Fruit fly (Drosophila melanogaster) whole organism, wandering third instar larva: Measurements from ENCODE around the gene Cad99C.

Experiments used
- CG9705 ChIP-seq: fragments of 200-800 bp; sonication (Bioruptor generic); optimal IDR thresholded peaks from 2 replicates; lab custom pipeline; 2018; ENCODE audit warnings: missing biosample characterization, mild to moderate bottlenecking, missing genetic modification characterization
- CrebA ChIP-seq: fragments of 200-800 bp; sonication (Bioruptor generic); optimal IDR thresholded peaks from 2 replicates; lab custom pipeline; 2016; ENCODE audit warnings: missing biosample characterization, mild to moderate bottlenecking, missing genetic modification characterization, borderline replicate concordance
- Dfd ChIP-seq: fragments of >200 bp; optimal IDR thresholded peaks from 2 replicates; lab custom pipeline; 2017; ENCODE audit warnings: missing biosample characterization, missing genetic modification characterization
- Dif ChIP-seq: fragments of 200-275, 200-300 bp; sonication (Bioruptor generic); optimal IDR thresholded peaks from 2 replicates; lab custom pipeline; 2018; ENCODE audit warnings: missing biosample characterization, missing genetic modification characterization; ENCODE audit not compliant: partially characterized antibody
- GATAd ChIP-seq: sonication (Bioruptor generic); optimal IDR thresholded peaks from 2 replicates; lab custom pipeline; 2016; ENCODE audit warnings: missing biosample characterization, missing genetic modification characterization
- HLH106 ChIP-seq: fragments of 200-800 bp; optimal IDR thresholded peaks from 3 replicates; lab custom pipeline; 2019; ENCODE audit warnings: missing biosample characterization, mild to moderate bottlenecking, missing genetic modification characterization, moderate library complexity
- Hnf4 ChIP-seq: fragments of 200-800 bp; sonication (Bioruptor generic); optimal IDR thresholded peaks from 2 replicates; lab custom pipeline; 2016; ENCODE audit warnings: missing biosample characterization, mild to moderate bottlenecking, missing genetic modification characterization
- Hr78 ChIP-seq: fragments of >200 bp; optimal IDR thresholded peaks from 2 replicates; lab custom pipeline; 2017; ENCODE audit warnings: missing biosample characterization, missing genetic modification characterization
- Hr83 ChIP-seq: fragments of 200-300 bp; sonication (Bioruptor generic); optimal IDR thresholded peaks from 2 replicates; lab custom pipeline; 2016; ENCODE audit warnings: missing biosample characterization, mild to moderate bottlenecking, missing genetic modification characterization, moderate library complexity; ENCODE audit not compliant: poor library complexity, severe bottlenecking
- Jra ChIP-seq: sonication (Bioruptor generic); optimal IDR thresholded peaks from 2 replicates; lab custom pipeline; 2016; ENCODE audit warnings: missing biosample characterization, missing genetic modification characterization
- Mio ChIP-seq: sonication (Bioruptor generic); optimal IDR thresholded peaks from 2 replicates; lab custom pipeline; 2016; ENCODE audit warnings: missing biosample characterization, missing genetic modification characterization
- OdsH ChIP-seq: fragments of 200-800 bp; sonication (Bioruptor generic); optimal IDR thresholded peaks from 2 replicates; lab custom pipeline; 2016; ENCODE audit warnings: missing biosample characterization, mild to moderate bottlenecking, missing genetic modification characterization
- Rel ChIP-seq, 2 experiments: fragments of 200-800 bp; sonication (Bioruptor generic) in 1 of 2; optimal IDR thresholded peaks; 2 replicates in 1 of 2; 3 replicates in 1 of 2; lab custom pipeline; 2016 to 2019; ENCODE audit warnings: mild to moderate bottlenecking in 2 of 2, missing biosample characterization in 2 of 2, missing genetic modification characterization in 2 of 2, moderate library complexity in 1 of 2
- Vsx2 ChIP-seq: fragments of 200-300, 225-300 bp; sonication (Bioruptor generic); optimal IDR thresholded peaks from 2 replicates; lab custom pipeline; 2018; ENCODE audit warnings: missing biosample characterization, missing genetic modification characterization; ENCODE audit not compliant: partially characterized antibody
- br ChIP-seq: fragments of 200-800 bp; sonication (Bioruptor generic); optimal IDR thresholded peaks from 2 replicates; lab custom pipeline; 2016; ENCODE audit warnings: missing biosample characterization, missing genetic modification characterization
- brk ChIP-seq: fragments of 200-800 bp; sonication (Bioruptor generic); optimal IDR thresholded peaks from 2 replicates; lab custom pipeline; 2016; ENCODE audit warnings: missing biosample characterization, mild to moderate bottlenecking, missing genetic modification characterization
- dl ChIP-seq, 2 experiments: fragments of 175-275, 200-275 bp in 1 of 2; fragments of 200-275 bp in 1 of 2; sonication (Bioruptor generic); optimal IDR thresholded peaks; lab custom pipeline; 2018; ENCODE audit warnings: mild to moderate bottlenecking in 2 of 2, missing biosample characterization in 2 of 2, missing genetic modification characterization in 2 of 2, moderate library complexity in 2 of 2; ENCODE audit not compliant: partially characterized antibody in 2 of 2, insufficient read depth in 1 of 2
- dmrt93B ChIP-seq: fragments of 200-800 bp; sonication (Bioruptor generic); optimal IDR thresholded peaks from 2 replicates; lab custom pipeline; 2018; ENCODE audit warnings: missing biosample characterization, mild to moderate bottlenecking, missing genetic modification characterization
- dsf ChIP-seq: sonication (Bioruptor generic); optimal IDR thresholded peaks from 2 replicates; lab custom pipeline; 2016; ENCODE audit warnings: missing biosample characterization, missing genetic modification characterization, borderline replicate concordance
- ey ChIP-seq: fragments of 200-800 bp; sonication (Bioruptor generic); optimal IDR thresholded peaks from 2 replicates; lab custom pipeline; 2016; ENCODE audit warnings: missing biosample characterization, missing genetic modification characterization
- foxo ChIP-seq, 2 experiments: fragments of 200-800 bp; sonication (Bioruptor generic); optimal IDR thresholded peaks; 2 replicates in 1 of 2; 3 replicates in 1 of 2; lab custom pipeline; 2016 to 2017; ENCODE audit warnings: missing biosample characterization in 2 of 2, missing genetic modification characterization in 2 of 2
- fru ChIP-seq: fragments of 200-800 bp; sonication (Bioruptor generic); optimal IDR thresholded peaks from 3 replicates; lab custom pipeline; 2016; ENCODE audit warnings: missing biosample characterization, mild to moderate bottlenecking, missing genetic modification characterization
- h ChIP-seq: fragments of 200-800 bp; sonication (Bioruptor generic); optimal IDR thresholded peaks from 3 replicates; lab custom pipeline; 2016; ENCODE audit warnings: missing biosample characterization, mild to moderate bottlenecking, missing genetic modification characterization
- lola ChIP-seq: fragments of >200 bp; optimal IDR thresholded peaks from 2 replicates; lab custom pipeline; 2017; ENCODE audit warnings: missing biosample characterization, missing genetic modification characterization
- psq ChIP-seq: fragments of 200-800 bp; sonication (Bioruptor generic); optimal IDR thresholded peaks from 3 replicates; lab custom pipeline; 2017; ENCODE audit warnings: missing biosample characterization, mild to moderate bottlenecking, missing genetic modification characterization, moderate library complexity
- rgr ChIP-seq: fragments of 200-800 bp; sonication (Bioruptor generic); optimal IDR thresholded peaks from 3 replicates; lab custom pipeline; 2016; ENCODE audit warnings: missing biosample characterization, mild to moderate bottlenecking, missing genetic modification characterization
- sage ChIP-seq: fragments of 200-800 bp; sonication (Bioruptor generic); optimal IDR thresholded peaks from 2 replicates; lab custom pipeline; 2016; ENCODE audit warnings: missing biosample characterization, mild to moderate bottlenecking, missing genetic modification characterization
- tai ChIP-seq: sonication (Bioruptor generic); optimal IDR thresholded peaks from 2 replicates; lab custom pipeline; 2016; ENCODE audit warnings: missing biosample characterization, missing genetic modification characterization
- usp ChIP-seq: fragments of >200 bp; optimal IDR thresholded peaks from 2 replicates; lab custom pipeline; 2017; ENCODE audit warnings: missing biosample characterization, missing genetic modification characterization
- woc ChIP-seq: sonication (Bioruptor generic); optimal IDR thresholded peaks from 2 replicates; lab custom pipeline; 2016; ENCODE audit warnings: missing biosample characterization, mild to moderate bottlenecking, missing genetic modification characterization

The Cad99C gene

dm6 chr3R:29841293-29841791 lies at the start of gene Cad99C:
TSS of gene Cad99C (plus strand) at chr3R:29841657.
- TF ChIP-seq Mio (GFP tag; lab: Kevin White, UChicago) (no peak), Vsx2 (GFP tag; lab: Kevin White, UChicago) (peak; percentile 90), h (GFP tag; lab: Kevin White, UChicago) (peak; percentile 46), Dif (peak; percentile 77), GATAd (GFP tag; lab: Kevin White, UChicago) (no peak), dsf (GFP tag; lab: Kevin White, UChicago) (no peak), CrebA (no peak), psq (GFP tag; lab: Kevin White, UChicago) (no peak), OdsH (GFP tag; lab: Kevin White, UChicago) (peak; percentile 25), Hr83 (peak; percentile 45), brk (peak; percentile 50), br (GFP tag; lab: Kevin White, UChicago) (peak; percentile 34), Dfd (GFP tag; lab: Kevin White, UChicago) (no peak), Jra (GFP tag; lab: Kevin White, UChicago) (peak; percentile 20), lola (GFP tag; lab: Kevin White, UChicago) (no peak), fru (GFP tag; lab: Kevin White, UChicago) (peak; percentile 44), Rel (GFP tag; optimal IDR thresholded peaks at IDR 0.05; lab: Kevin White, UChicago) (no peak), Rel (tag; optimal IDR thresholded peaks at IDR 0.05; lab: Kevin White, UChicago) (peak; percentile 37), dl (GFP tag; optimal IDR thresholded peaks at IDR 0.05; lab: Kevin White, UChicago; ENCODE audit: insufficient read depth in 1 of 2, partially characterized antibody in 2 of 2) (peak; percentile 44 to 61)

DNA sequence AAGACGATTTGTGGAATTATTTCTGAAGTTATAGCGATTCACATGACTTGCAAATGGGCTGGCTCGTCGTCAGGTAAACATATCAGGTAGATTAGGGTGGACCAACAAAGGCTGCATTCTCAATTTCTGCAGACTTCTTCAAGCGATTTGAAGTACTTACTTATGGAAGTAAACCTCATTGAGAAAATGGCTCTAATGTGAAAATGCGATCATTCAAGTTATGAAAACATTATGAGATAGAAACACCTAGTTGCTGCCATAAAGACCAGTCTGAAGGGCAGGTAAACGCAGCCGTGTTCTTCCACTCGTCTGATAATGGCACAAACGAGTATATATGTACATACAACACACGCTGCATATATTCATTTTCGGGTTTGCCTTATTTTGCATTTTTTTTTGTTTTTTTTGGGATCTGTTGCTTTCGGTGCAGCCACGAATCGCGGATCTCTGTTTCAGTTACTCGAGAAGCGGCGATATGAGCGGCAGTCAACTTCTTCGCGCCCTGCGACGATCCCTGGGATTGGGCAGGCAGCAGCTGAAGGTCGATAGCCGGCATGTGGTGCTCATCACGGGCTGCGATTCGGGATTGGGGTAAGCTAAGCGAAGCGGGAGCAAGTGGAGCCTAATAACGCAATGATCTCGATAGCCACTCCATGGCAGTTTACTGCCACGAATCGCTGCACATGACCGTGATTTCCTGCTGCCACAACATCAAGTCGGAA lies 47.1 kb upstream of the Cad99C start, which contains the start of gene sro:
Gene sro, plus strand, starts transcription at position 437 of the 722 bp plus-strand sequence.
- TF ChIP-seq Hr78 (no peak), HLH106 (tag; lab: Kevin White, UChicago) (peak; percentile 10), ey (GFP tag; lab: Kevin White, UChicago) (peak; percentile 11), rgr (peak; percentile 45), Rel (GFP tag; optimal IDR thresholded peaks at IDR 0.05; lab: Kevin White, UChicago) (no peak), Rel (tag; optimal IDR thresholded peaks at IDR 0.05; lab: Kevin White, UChicago) (peak; percentile 9), sage (GFP tag; lab: Kevin White, UChicago) (peak; percentile 7), GATAd (GFP tag; lab: Kevin White, UChicago) (no peak), Hnf4 (GFP tag; lab: Kevin White, UChicago) (peak; percentile 31), woc (peak; percentile 9), fru (GFP tag; lab: Kevin White, UChicago) (peak; percentile 61), foxo (GFP tag; optimal IDR thresholded peaks at IDR 0.05; lab: Kevin White, UChicago) (peak in 1 of 2 experiments; percentile 45), OdsH (GFP tag; lab: Kevin White, UChicago) (peak; percentile 5), dl (GFP tag; optimal IDR thresholded peaks at IDR 0.05; lab: Kevin White, UChicago; ENCODE audit: insufficient read depth in 1 of 2, partially characterized antibody in 2 of 2) (no peak), psq (GFP tag; lab: Kevin White, UChicago) (peak; percentile 10), tai (GFP tag; lab: Kevin White, UChicago) (no peak), usp (no peak), Dfd (GFP tag; lab: Kevin White, UChicago) (no peak), h (GFP tag; lab: Kevin White, UChicago) (peak; percentile 27)

DNA sequence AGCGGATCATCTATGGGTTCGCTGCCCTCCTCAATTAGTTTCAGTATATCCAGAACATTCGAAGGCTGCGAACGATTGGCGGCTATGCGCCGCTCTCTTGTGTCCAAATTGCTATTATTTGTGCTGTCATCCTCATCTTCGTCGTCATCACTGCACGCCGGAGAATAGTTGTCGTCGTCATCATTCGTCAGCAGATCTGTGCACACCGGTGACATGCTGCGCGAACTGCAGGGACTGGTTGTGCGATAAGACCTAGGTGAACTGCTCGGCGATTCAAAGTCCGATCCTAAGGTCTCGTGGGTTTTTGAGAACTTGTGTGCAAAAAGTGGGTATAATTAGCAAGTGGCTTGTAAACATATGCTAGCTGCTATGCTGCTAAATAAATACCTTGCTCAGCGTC lies 44.3 kb upstream of the Cad99C start:
- TF ChIP-seq CG9705 = no peak
- TF ChIP-seq Rel (GFP tag; optimal IDR thresholded peaks at IDR 0.05; lab: Kevin White, UChicago) = no peak
- no peak for TF ChIP-seq Rel (tag; optimal IDR thresholded peaks at IDR 0.05; lab: Kevin White, UChicago)
- TF ChIP-seq sage (GFP tag; lab: Kevin White, UChicago) = no peak
- TF ChIP-seq usp = no peak
- no peak for TF ChIP-seq HLH106 (tag; lab: Kevin White, UChicago)
- no peak for TF ChIP-seq brk
- no peak for TF ChIP-seq GATAd (GFP tag; lab: Kevin White, UChicago)
- no peak for TF ChIP-seq dmrt93B
- no peak for TF ChIP-seq tai (GFP tag; lab: Kevin White, UChicago)
- TF ChIP-seq br (GFP tag; lab: Kevin White, UChicago) = no peak
- no peak for TF ChIP-seq dsf (GFP tag; lab: Kevin White, UChicago)
- TF ChIP-seq, all 38 proteins: peak for 0
